Fruit fly (Drosophila melanogaster) whole organism, prepupa: Measurements from ENCODE around the gene CG31650.

Experiments
- Blimp-1 ChIP-seq: fragments of 200-800 bp; sonication (Bioruptor generic); optimal IDR thresholded peaks from 3 replicates; lab custom pipeline; 2017; ENCODE audit warnings: missing biosample characterization, missing genetic modification characterization, mild to moderate bottlenecking, moderate library complexity, missing genetic modification reagents
- CG10631 ChIP-seq: fragments of 200-800 bp; sonication (Bioruptor generic); optimal IDR thresholded peaks from 2 replicates; lab custom pipeline; 2016; ENCODE audit warnings: missing biosample characterization, missing genetic modification characterization
- CG10669 ChIP-seq: fragments of 200-800 bp; sonication (Bioruptor generic); optimal IDR thresholded peaks from 3 replicates; lab custom pipeline; 2018; ENCODE audit warnings: missing biosample characterization, mild to moderate bottlenecking, missing genetic modification characterization, moderate library complexity
- CG11294 ChIP-seq: fragments of 200-800 bp; sonication (Bioruptor generic); IDR thresholded peaks from 2 replicates; pipeline ENCODE4 v1.3.6; 2022; ENCODE audit warnings: missing biosample characterization, missing genetic modification characterization
- CG11762 ChIP-seq: fragments of 200-800 bp; sonication (Bioruptor generic); optimal IDR thresholded peaks from 3 replicates; lab custom pipeline; 2016; ENCODE audit warnings: missing biosample characterization, missing genetic modification characterization; ENCODE audit not compliant: insufficient read depth
- CG11902 ChIP-seq: fragments of 200-800 bp; sonication (Bioruptor generic); optimal IDR thresholded peaks from 3 replicates; lab custom pipeline; 2016; ENCODE audit warnings: missing biosample characterization, missing genetic modification characterization
- CG15336 ChIP-seq: fragments of 200-800 bp; sonication (Bioruptor generic); IDR thresholded peaks from 2 replicates; pipeline ENCODE4 v1.3.6; 2022; ENCODE audit warnings: missing biosample characterization, missing genetic modification characterization
- CG1621 ChIP-seq: fragments of 200-800 bp; sonication (Bioruptor generic); optimal IDR thresholded peaks from 3 replicates; lab custom pipeline; 2018; ENCODE audit warnings: missing biosample characterization, mild to moderate bottlenecking, missing genetic modification characterization
- CG3032 ChIP-seq: fragments of 200-800 bp; optimal IDR thresholded peaks from 2 replicates; lab custom pipeline; 2019; ENCODE audit warnings: missing biosample characterization, mild to moderate bottlenecking, missing genetic modification characterization, moderate library complexity
- CG32006 ChIP-seq: fragments of 200-800 bp; sonication (Bioruptor generic); optimal IDR thresholded peaks from 3 replicates; lab custom pipeline; 2017; ENCODE audit warnings: missing biosample characterization, mild to moderate bottlenecking, missing genetic modification characterization
- CG3919 ChIP-seq: fragments of 200-800 bp; sonication (Bioruptor generic); optimal IDR thresholded peaks from 3 replicates; lab custom pipeline; 2016; ENCODE audit warnings: missing biosample characterization, missing genetic modification characterization
- CG4318 ChIP-seq: fragments of 200-800 bp; sonication (Bioruptor generic); optimal IDR thresholded peaks from 3 replicates; lab custom pipeline; 2017; ENCODE audit warnings: missing biosample characterization, mild to moderate bottlenecking, missing genetic modification characterization
- CG6163 ChIP-seq: fragments of 200-800 bp; sonication (Bioruptor generic); IDR thresholded peaks from 3 replicates; pipeline ENCODE4 v1.3.6; 2022; ENCODE audit warnings: missing biosample characterization, missing genetic modification characterization
- CG6276 ChIP-seq: fragments of 200-800 bp; sonication (Bioruptor generic); optimal IDR thresholded peaks from 2 replicates; lab custom pipeline; 2017; ENCODE audit warnings: missing biosample characterization, mild to moderate bottlenecking, missing genetic modification characterization
- CG6792 ChIP-seq: fragments of 200-800 bp; sonication (Bioruptor generic); optimal IDR thresholded peaks from 3 replicates; lab custom pipeline; 2016; ENCODE audit warnings: missing biosample characterization, missing genetic modification characterization
- CG6808 ChIP-seq: fragments of 200-800 bp; sonication (Bioruptor generic); optimal IDR thresholded peaks from 3 replicates; lab custom pipeline; 2017; ENCODE audit warnings: missing biosample characterization, missing genetic modification characterization, mild to moderate bottlenecking, moderate library complexity, missing genetic modification reagents
- CG6854 ChIP-seq: fragments of 200-800 bp; sonication (Bioruptor generic); optimal IDR thresholded peaks from 2 replicates; lab custom pipeline; 2017; ENCODE audit warnings: missing biosample characterization, mild to moderate bottlenecking, missing genetic modification characterization
- CG8119 ChIP-seq: fragments of 200-800 bp; sonication (Bioruptor generic); IDR thresholded peaks from 3 replicates; pipeline ENCODE4 v1.3.6; 2022; ENCODE audit warnings: missing biosample characterization, missing genetic modification characterization
- CG8319 ChIP-seq: fragments of 200-800 bp; sonication (Bioruptor generic); optimal IDR thresholded peaks from 3 replicates; lab custom pipeline; 2016; ENCODE audit warnings: missing biosample characterization, missing genetic modification characterization
- CG8632 ChIP-seq: fragments of 200-800 bp; sonication (Bioruptor generic); optimal IDR thresholded peaks from 3 replicates; lab custom pipeline; 2016; ENCODE audit warnings: missing biosample characterization, missing genetic modification characterization
- CG9139 ChIP-seq: fragments of 200-800 bp; sonication (Bioruptor generic); optimal IDR thresholded peaks from 3 replicates; lab custom pipeline; 2017; ENCODE audit warnings: missing biosample characterization, mild to moderate bottlenecking, missing genetic modification characterization
- Eip75B ChIP-seq: fragments of 200-800 bp; sonication (Bioruptor generic); optimal IDR thresholded peaks from 3 replicates; lab custom pipeline; 2016; ENCODE audit warnings: missing biosample characterization, missing genetic modification characterization
- Eip78C ChIP-seq: fragments of 200-800 bp; sonication (Bioruptor generic); peaks from one replicate; lab custom pipeline; 2016; ENCODE audit warnings: missing biosample characterization, missing genetic modification characterization
- Ets21C ChIP-seq: fragments of 200-800 bp; sonication (Bioruptor generic); optimal IDR thresholded peaks from 3 replicates; lab custom pipeline; 2016; ENCODE audit warnings: missing biosample characterization, missing genetic modification characterization
- Ets96B ChIP-seq: fragments of 200-800 bp; optimal IDR thresholded peaks from 2 replicates; lab custom pipeline; 2019; ENCODE audit warnings: missing biosample characterization, mild to moderate bottlenecking, missing genetic modification characterization, moderate library complexity
- Gug ChIP-seq: fragments of 200-800 bp; sonication (Bioruptor generic); IDR thresholded peaks from 2 replicates; pipeline ENCODE4 v1.3.6; 2022; ENCODE audit warnings: missing biosample characterization, missing genetic modification characterization
- Lpt ChIP-seq: fragments of 200-800 bp; sonication (Bioruptor generic); optimal IDR thresholded peaks from 3 replicates; lab custom pipeline; 2016; ENCODE audit warnings: missing biosample characterization, missing genetic modification characterization
- OdsH ChIP-seq: fragments of 200-800 bp; sonication (Bioruptor generic); optimal IDR thresholded peaks from 3 replicates; lab custom pipeline; 2016; ENCODE audit warnings: missing biosample characterization, missing genetic modification characterization
- Sox14 ChIP-seq: fragments of 200-800 bp; sonication (Bioruptor generic); optimal IDR thresholded peaks from 3 replicates; lab custom pipeline; 2016; ENCODE audit warnings: missing biosample characterization, missing genetic modification characterization
- Sox15 ChIP-seq: fragments of 200-800 bp; sonication (Bioruptor generic); optimal IDR thresholded peaks from 3 replicates; lab custom pipeline; 2016; ENCODE audit warnings: missing biosample characterization, missing genetic modification characterization
- acj6 ChIP-seq: fragments of 200-800 bp; sonication (Bioruptor generic); optimal IDR thresholded peaks from 3 replicates; lab custom pipeline; 2016; ENCODE audit warnings: missing biosample characterization, missing genetic modification characterization
- dac ChIP-seq: fragments of 200-800 bp; sonication (Bioruptor generic); optimal IDR thresholded peaks from 2 replicates; lab custom pipeline; 2017; ENCODE audit warnings: missing biosample characterization, mild to moderate bottlenecking, missing genetic modification characterization
- dsx ChIP-seq: fragments of 200-800 bp; optimal IDR thresholded peaks from 3 replicates; lab custom pipeline; 2019; ENCODE audit warnings: missing biosample characterization, mild to moderate bottlenecking, missing genetic modification characterization, moderate library complexity; ENCODE audit not compliant: poor library complexity, severe bottlenecking
- eg ChIP-seq: fragments of 200-800 bp; sonication (Bioruptor generic); IDR thresholded peaks from 3 replicates; pipeline ENCODE4 v1.3.6; 2022; ENCODE audit warnings: missing biosample characterization, missing genetic modification characterization
- esn ChIP-seq: fragments of 200-800 bp; sonication (Bioruptor generic); optimal IDR thresholded peaks from 2 replicates; lab custom pipeline; 2016; ENCODE audit warnings: missing biosample characterization, mild to moderate bottlenecking, missing genetic modification characterization, moderate library complexity
- fd59A ChIP-seq: fragments of 200-800 bp; sonication (Bioruptor generic); optimal IDR thresholded peaks from 2 replicates; lab custom pipeline; 2017; ENCODE audit warnings: missing biosample characterization, mild to moderate bottlenecking, missing genetic modification characterization, missing genetic modification reagents
- fd85E ChIP-seq: fragments of 200-800 bp; sonication (Bioruptor generic); optimal IDR thresholded peaks from 3 replicates; lab custom pipeline; 2016; ENCODE audit warnings: missing biosample characterization, missing genetic modification characterization
- fkh ChIP-seq: fragments of 200-800 bp; sonication (Bioruptor generic); optimal IDR thresholded peaks from 3 replicates; lab custom pipeline; 2017; ENCODE audit warnings: missing biosample characterization, mild to moderate bottlenecking, missing genetic modification characterization, moderate library complexity
- lz ChIP-seq: fragments of 200-800 bp; sonication (Bioruptor generic); optimal IDR thresholded peaks from 3 replicates; lab custom pipeline; 2016; ENCODE audit warnings: missing biosample characterization, missing genetic modification characterization
- pdm3 ChIP-seq: fragments of 200-800 bp; sonication (Bioruptor generic); optimal IDR thresholded peaks from 3 replicates; lab custom pipeline; 2016; ENCODE audit warnings: missing biosample characterization, missing genetic modification characterization
- salr ChIP-seq, 2 experiments: fragments of 200-800 bp; sonication (Bioruptor generic); optimal IDR thresholded peaks; 3 replicates each; lab custom pipeline; 2016 to 2018; ENCODE audit warnings: missing biosample characterization in 2 of 2, missing genetic modification characterization in 2 of 2, mild to moderate bottlenecking in 1 of 2
- spab ChIP-seq: fragments of 200-800 bp; sonication (Bioruptor generic); optimal IDR thresholded peaks from 2 replicates; lab custom pipeline; 2017; ENCODE audit warnings: missing biosample characterization, mild to moderate bottlenecking, missing genetic modification characterization, missing genetic modification reagents
- ss ChIP-seq, 2 experiments: fragments of 200-800 bp; sonication (Bioruptor generic); optimal IDR thresholded peaks; 2 replicates in 1 of 2; 3 replicates in 1 of 2; lab custom pipeline; 2017 to 2018; ENCODE audit warnings: mild to moderate bottlenecking in 2 of 2, missing biosample characterization in 2 of 2, missing genetic modification characterization in 2 of 2, moderate library complexity in 1 of 2
- svp ChIP-seq: fragments of 200-800 bp; sonication (Bioruptor generic); peaks from one replicate; lab custom pipeline; 2016; ENCODE audit warnings: missing biosample characterization, missing genetic modification characterization
- vri ChIP-seq: fragments of 200-800 bp; sonication (Bioruptor generic); optimal IDR thresholded peaks from 3 replicates; lab custom pipeline; 2016; ENCODE audit warnings: missing biosample characterization, mild to moderate bottlenecking, missing genetic modification characterization

Gene CG31650

dm6 chr2L:5084586-5085257, 40.2 kb upstream of the CG31650 start (continued):
- TF ChIP-seq vri (GFP tag; lab: Kevin White, UChicago) (peak; percentile 57), CG11762 (GFP tag; lab: Kevin White, UChicago) (no peak), eg (GFP tag; lab: Robert Waterston, UW) (no peak), Eip75B (GFP tag; lab: Kevin White, UChicago) (no peak), CG6792 (GFP tag; lab: Kevin White, UChicago) (no peak), ss (GFP tag; optimal IDR thresholded peaks at IDR 0.05; lab: Kevin White, UChicago) (no peak), CG6276 (GFP tag; lab: Kevin White, UChicago) (no peak), lz (GFP tag; lab: Kevin White, UChicago) (peak; percentile 52), CG32006 (GFP tag; lab: Kevin White, UChicago) (peak; percentile 20), CG6854 (GFP tag; lab: Kevin White, UChicago) (no peak), CG8632 (GFP tag; lab: Kevin White, UChicago) (no peak), fd59A (no peak), Ets21C (GFP tag; lab: Kevin White, UChicago) (peak; percentile 19), dac (GFP tag; lab: Kevin White, UChicago) (no peak), CG4318 (GFP tag; lab: Kevin White, UChicago) (no peak), CG1621 (tag; lab: Kevin White, UChicago) (no peak), Eip78C (GFP tag; lab: Kevin White, UChicago) (peak; percentile 29), CG11294 (GFP tag; lab: Robert Waterston, UW) (no peak), Sox14 (GFP tag; lab: Kevin White, UChicago) (peak; percentile 33), Blimp-1 (GFP tag; lab: Kevin White, UChicago) (no peak), fd85E (GFP tag; lab: Kevin White, UChicago) (no peak), CG9139 (GFP tag; lab: Kevin White, UChicago) (no peak), Ets96B (tag; lab: Kevin White, UChicago) (no peak), CG6808 (no peak)
- TF ChIP-seq, all 60 proteins: peak for 12

- no peak for TF ChIP-seq vri (GFP tag; lab: Kevin White, UChicago)
- TF ChIP-seq Sox15 (GFP tag; lab: Kevin White, UChicago): no peak
- no peak for TF ChIP-seq esn
- no peak for TF ChIP-seq CG8319 (GFP tag; lab: Kevin White, UChicago)
- no peak for TF ChIP-seq pdm3
- peak; percentile 81 for TF ChIP-seq CG3919 (GFP tag; lab: Kevin White, UChicago)
- TF ChIP-seq CG4318 (GFP tag; lab: Kevin White, UChicago): peak; percentile 91
- peak; percentile 84 for TF ChIP-seq CG3032
- peak; percentile 77 for TF ChIP-seq CG9139 (GFP tag; lab: Kevin White, UChicago)
- TF ChIP-seq Lpt (GFP tag; lab: Kevin White, UChicago): peak; percentile 87
- peak; percentile 80 for TF ChIP-seq spab (GFP tag; lab: Kevin White, UChicago)
- TF ChIP-seq CG10631 (GFP tag; lab: Kevin White, UChicago): peak; percentile 83
- TF ChIP-seq acj6 (GFP tag; lab: Kevin White, UChicago): peak; percentile 80
- peak; percentile 64 for TF ChIP-seq CG8632 (GFP tag; lab: Kevin White, UChicago)
- no peak for TF ChIP-seq svp (GFP tag; lab: Kevin White, UChicago)
- TF ChIP-seq CG6163 (GFP tag; lab: Robert Waterston, UW): no peak; the same call in none of the 3 replicates
- TF ChIP-seq CG6854 (GFP tag; lab: Kevin White, UChicago): no peak
- peak; percentile 80 for TF ChIP-seq fd59A
- TF ChIP-seq Sox14 (GFP tag; lab: Kevin White, UChicago): peak; percentile 49
- no peak for TF ChIP-seq fkh (GFP tag; lab: Kevin White, UChicago)
- peak; percentile 56 for TF ChIP-seq Eip75B (GFP tag; lab: Kevin White, UChicago)
- TF ChIP-seq CG15336 (GFP tag; lab: Robert Waterston, UW): peak; percentile 95
- peak; percentile 78 for TF ChIP-seq dsx (GFP tag; lab: Kevin White, UChicago)
- peak; percentile 80 for TF ChIP-seq CG10669 (GFP tag; lab: Kevin White, UChicago)
- peak; percentile 85 for TF ChIP-seq Gug (GFP tag; lab: Robert Waterston, UW)
- no peak for TF ChIP-seq CG11902 (GFP tag; lab: Kevin White, UChicago)
- TF ChIP-seq ss (GFP tag; optimal IDR thresholded peaks at IDR 0.05; lab: Kevin White, UChicago): peak; percentile 87 to 90
- peak; percentile 53 for TF ChIP-seq CG6792 (GFP tag; lab: Kevin White, UChicago)
- TF ChIP-seq OdsH (GFP tag; lab: Kevin White, UChicago): peak; percentile 83
- peak; percentile 58 for TF ChIP-seq CG1621 (tag; lab: Kevin White, UChicago)
- TF ChIP-seq salr (GFP tag; optimal IDR thresholded peaks at IDR 0.05; lab: Kevin White, UChicago): peak in 1 of 2 experiments; percentile 92
- peak; percentile 96 for TF ChIP-seq CG8119 (GFP tag; lab: Robert Waterston, UW)
- peak; percentile 77 for TF ChIP-seq CG11294 (GFP tag; lab: Robert Waterston, UW)
Observed at dm6 chr2L:5080225-5080867, 35.8 kb upstream of the CG31650 start.
